ENCODE assay signal across 4 fruit fly cellular contexts in the genomic region with DNA sequence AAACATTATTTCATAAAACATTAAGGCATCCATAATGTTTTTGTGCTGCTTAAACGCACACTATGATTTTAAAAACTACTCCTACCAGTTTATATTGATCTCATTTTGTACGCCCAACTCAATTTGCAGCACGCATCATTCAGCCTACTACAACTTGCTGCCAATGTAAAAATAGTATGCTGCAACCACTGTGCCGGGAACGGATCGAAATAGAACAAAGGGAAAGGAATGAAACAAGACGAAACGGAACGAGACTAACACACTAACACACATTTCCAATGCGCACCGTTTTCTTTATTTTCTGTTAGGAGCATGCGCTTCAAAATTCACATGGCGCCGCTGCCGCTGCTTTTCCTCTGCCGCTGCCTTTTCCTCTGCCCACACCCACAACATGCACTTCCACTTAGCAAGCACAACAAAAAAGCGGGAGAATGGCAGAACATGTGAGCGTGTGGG.
TF ChIP-seq lines count a peak whose summit lies in the region.

No protein-coding gene starts in this region.

- no peak for TF ChIP-seq CTCF in whole organism, embryonic (GFP tag; optimal IDR thresholded peaks at IDR 0.05; lab: Kevin White, UChicago)

TF ChIP-seq in whole organism, adult, 20 proteins besides CTCF, POLR2A, EP300 and RAD21:
- no peak for TF ChIP-seq tj (GFP tag; optimal IDR thresholded peaks at IDR 0.05; lab: Kevin White, UChicago)
- TF ChIP-seq toe (GFP tag; optimal IDR thresholded peaks at IDR 0.05; lab: Kevin White, UChicago), result peak; percentile 52
- TF ChIP-seq Hr96 (GFP tag; optimal IDR thresholded peaks at IDR 0.05; lab: Kevin White, UChicago), result no peak
- TF ChIP-seq cnc (optimal IDR thresholded peaks at IDR 0.05; lab: Kevin White, UChicago), result no peak
- no peak for TF ChIP-seq CG7101 (tag; optimal IDR thresholded peaks at IDR 0.05; lab: Kevin White, UChicago)
- no peak for TF ChIP-seq CG1620 (GFP tag; optimal IDR thresholded peaks at IDR 0.05; lab: Kevin White, UChicago)
- TF ChIP-seq pad (GFP tag; optimal IDR thresholded peaks at IDR 0.05; lab: Kevin White, UChicago), result no peak
- no peak for TF ChIP-seq cic (GFP tag; optimal IDR thresholded peaks at IDR 0.05; lab: Kevin White, UChicago)
- no peak for TF ChIP-seq kay (GFP tag; lab: Kevin White, UChicago; ENCODE audit: borderline replicate concordance)
- TF ChIP-seq Mnt (GFP tag; optimal IDR thresholded peaks at IDR 0.05; lab: Kevin White, UChicago), result no peak
- TF ChIP-seq CG5204 (GFP tag; optimal IDR thresholded peaks at IDR 0.05; lab: Kevin White, UChicago), result peak; percentile 21
- no peak for TF ChIP-seq Clk (GFP tag; optimal IDR thresholded peaks at IDR 0.05; lab: Kevin White, UChicago)
- TF ChIP-seq ovo (GFP tag; optimal IDR thresholded peaks at IDR 0.05; lab: Kevin White, UChicago), result no peak
- no peak for TF ChIP-seq CG7045 (GFP tag; optimal IDR thresholded peaks at IDR 0.05; lab: Kevin White, UChicago)
- TF ChIP-seq CG12768 (GFP tag; optimal IDR thresholded peaks at IDR 0.05; lab: Kevin White, UChicago), result no peak
- no peak for TF ChIP-seq CG11617 (GFP tag; optimal IDR thresholded peaks at IDR 0.05; lab: Kevin White, UChicago)
- no peak for TF ChIP-seq CG33017 (tag; optimal IDR thresholded peaks at IDR 0.05; lab: Kevin White, UChicago)

TF ChIP-seq in whole organism, embryonic, 481 proteins besides CTCF, POLR2A, EP300 and RAD21 (continues in another document):
- TF ChIP-seq slbo (GFP tag; IDR thresholded peaks at IDR 0.05; lab: Robert Waterston, UW) (peak; percentile 48; the same call in 1 of the 2 replicates), ttk (GFP tag; IDR thresholded peaks at IDR 0.05; lab: Robert Waterston, UW) (peak; percentile 17; the same call in 1 of the 2 replicates), CG18599 (GFP tag; optimal IDR thresholded peaks at IDR 0.05; lab: Kevin White, UChicago) (peak; percentile 18), ems (GFP tag; optimal IDR thresholded peaks at IDR 0.05; lab: Kevin White, UChicago) (peak; percentile 7), Pdp1 (GFP tag; optimal IDR thresholded peaks at IDR 0.05; lab: Kevin White, UChicago) (peak in 1 of 2 experiments; percentile 19), grau (tag; optimal IDR thresholded peaks at IDR 0.05; lab: Kevin White, UChicago) (peak; percentile 21), chif (GFP tag; optimal IDR thresholded peaks at IDR 0.05; lab: Kevin White, UChicago) (no peak), cato (GFP tag; optimal IDR thresholded peaks at IDR 0.05; lab: Kevin White, UChicago; ENCODE audit: borderline replicate concordance) (no peak), CG9817 (tag; optimal IDR thresholded peaks at IDR 0.05; lab: Kevin White, UChicago) (peak; percentile 26), pfk (GFP tag; optimal IDR thresholded peaks at IDR 0.05; lab: Kevin White, UChicago) (peak; percentile 96), Ets65A (GFP tag; lab: Kevin White, UChicago) (peak; percentile 38), CG13424 (tag; optimal IDR thresholded peaks at IDR 0.05; lab: Kevin White, UChicago) (peak; percentile 30), sisA (GFP tag; IDR thresholded peaks at IDR 0.05; lab: Robert Waterston, UW) (0 out of 2 replicates have a peak, but pooled peaks have one; percentile 10), CG4282 (GFP tag; optimal IDR thresholded peaks at IDR 0.05; lab: Kevin White, UChicago) (peak; percentile 19), hb (GFP tag; IDR thresholded peaks at IDR 0.05; lab: Robert Waterston, UW; ENCODE audit: partially characterized antibody) (no peak), bab2 (GFP tag; optimal IDR thresholded peaks at IDR 0.05; lab: Kevin White, UChicago) (peak; percentile 12), Lhr (GFP tag; optimal IDR thresholded peaks at IDR 0.05; lab: Kevin White, UChicago) (no peak), chinmo (GFP tag; IDR thresholded peaks at IDR 0.05; lab: Robert Waterston, UW; ENCODE audit: partially characterized antibody) (peak; percentile 77; the same call in 2 of the 4 replicates), kah (GFP tag; optimal IDR thresholded peaks at IDR 0.05; lab: Kevin White, UChicago) (peak; percentile 96), seq (GFP tag; IDR thresholded peaks at IDR 0.05; lab: Robert Waterston, UW) (no peak), gsb-n (tag; optimal IDR thresholded peaks at IDR 0.05; lab: Kevin White, UChicago) (no peak), CG12769 (tag; optimal IDR thresholded peaks at IDR 0.05; lab: Kevin White, UChicago) (peak; percentile 67)

TF ChIP-seq in whole organism, prepupa, 60 proteins besides CTCF, POLR2A, EP300 and RAD21 (continues in another document):
- TF ChIP-seq Sox14 (GFP tag; optimal IDR thresholded peaks at IDR 0.05; lab: Kevin White, UChicago), result no peak
- TF ChIP-seq Hr4 (GFP tag; optimal IDR thresholded peaks at IDR 0.05; lab: Kevin White, UChicago), result peak; percentile 24
- no peak for TF ChIP-seq CG9139 (GFP tag; optimal IDR thresholded peaks at IDR 0.05; lab: Kevin White, UChicago)
- TF ChIP-seq Smox (GFP tag; optimal IDR thresholded peaks at IDR 0.05; lab: Kevin White, UChicago), result no peak
- TF ChIP-seq CG11902 (GFP tag; optimal IDR thresholded peaks at IDR 0.05; lab: Kevin White, UChicago), result no peak
- no peak for TF ChIP-seq CG11762 (GFP tag; optimal IDR thresholded peaks at IDR 0.05; lab: Kevin White, UChicago; ENCODE audit: insufficient read depth)
- no peak for TF ChIP-seq CG6808 (GFP tag; optimal IDR thresholded peaks at IDR 0.05; lab: Kevin White, UChicago)
- TF ChIP-seq CG10669 (GFP tag; optimal IDR thresholded peaks at IDR 0.05; lab: Kevin White, UChicago), result no peak
- no peak for TF ChIP-seq topi (GFP tag; optimal IDR thresholded peaks at IDR 0.05; lab: Kevin White, UChicago)
- TF ChIP-seq CG7368 (GFP tag; optimal IDR thresholded peaks at IDR 0.05; lab: Kevin White, UChicago), result no peak
- no peak for TF ChIP-seq spab (GFP tag; optimal IDR thresholded peaks at IDR 0.05; lab: Kevin White, UChicago)
- no peak for TF ChIP-seq CG1621 (tag; optimal IDR thresholded peaks at IDR 0.05; lab: Kevin White, UChicago)
- TF ChIP-seq Hr38 (GFP tag; optimal IDR thresholded peaks at IDR 0.05; lab: Kevin White, UChicago), result no peak
- TF ChIP-seq net (GFP tag; optimal IDR thresholded peaks at IDR 0.05; lab: Kevin White, UChicago), result no peak
- no peak for TF ChIP-seq Ets96B (tag; optimal IDR thresholded peaks at IDR 0.05; lab: Kevin White, UChicago)
- TF ChIP-seq CG32006 (GFP tag; optimal IDR thresholded peaks at IDR 0.05; lab: Kevin White, UChicago), result peak; percentile 29
- TF ChIP-seq Eip75B (GFP tag; optimal IDR thresholded peaks at IDR 0.05; lab: Kevin White, UChicago), result no peak
- no peak for TF ChIP-seq eg (GFP tag; IDR thresholded peaks at IDR 0.05; lab: Robert Waterston, UW)
- TF ChIP-seq salr (GFP tag; optimal IDR thresholded peaks at IDR 0.05; lab: Kevin White, UChicago), result no peak
- no peak for TF ChIP-seq CG16779 (tag; optimal IDR thresholded peaks at IDR 0.05; lab: Kevin White, UChicago)
- TF ChIP-seq CG34406 (GFP tag; optimal IDR thresholded peaks at IDR 0.05; lab: Kevin White, UChicago), result no peak
- no peak for TF ChIP-seq CG11294 (GFP tag; IDR thresholded peaks at IDR 0.05; lab: Robert Waterston, UW)
- no peak for TF ChIP-seq Lpt (GFP tag; optimal IDR thresholded peaks at IDR 0.05; lab: Kevin White, UChicago)
- no peak for TF ChIP-seq CG6854 (GFP tag; optimal IDR thresholded peaks at IDR 0.05; lab: Kevin White, UChicago)
- no peak for TF ChIP-seq dac (GFP tag; optimal IDR thresholded peaks at IDR 0.05; lab: Kevin White, UChicago)
- TF ChIP-seq CG6792 (GFP tag; optimal IDR thresholded peaks at IDR 0.05; lab: Kevin White, UChicago), result no peak

TF ChIP-seq in whole organism, pupa, 21 proteins besides CTCF, POLR2A, EP300 and RAD21:
- TF ChIP-seq fd96Ca (GFP tag; IDR thresholded peaks at IDR 0.05; lab: Robert Waterston, UW) (peak; percentile 10; the same call in 1 of the 3 replicates), CG4496 (GFP tag; IDR thresholded peaks at IDR 0.05; lab: Robert Waterston, UW) (no peak), EcR (GFP tag; optimal IDR thresholded peaks at IDR 0.05; lab: Kevin White, UChicago) (no peak), CG14655 (GFP tag; optimal IDR thresholded peaks at IDR 0.05; lab: Kevin White, UChicago) (peak; percentile 7), CG32121 (GFP tag; IDR thresholded peaks at IDR 0.05; lab: Robert Waterston, UW) (peak; percentile 20; the same call in 1 of the 2 replicates), CG8301 (tag; optimal IDR thresholded peaks at IDR 0.05; lab: Kevin White, UChicago) (no peak), CG17806 (tag; optimal IDR thresholded peaks at IDR 0.05; lab: Kevin White, UChicago) (peak; percentile 30)
